Worm (Caenorhabditis elegans): Measurements from ENCODE around the gene K06H7.1.

K06H7.1 gene

DNA sequence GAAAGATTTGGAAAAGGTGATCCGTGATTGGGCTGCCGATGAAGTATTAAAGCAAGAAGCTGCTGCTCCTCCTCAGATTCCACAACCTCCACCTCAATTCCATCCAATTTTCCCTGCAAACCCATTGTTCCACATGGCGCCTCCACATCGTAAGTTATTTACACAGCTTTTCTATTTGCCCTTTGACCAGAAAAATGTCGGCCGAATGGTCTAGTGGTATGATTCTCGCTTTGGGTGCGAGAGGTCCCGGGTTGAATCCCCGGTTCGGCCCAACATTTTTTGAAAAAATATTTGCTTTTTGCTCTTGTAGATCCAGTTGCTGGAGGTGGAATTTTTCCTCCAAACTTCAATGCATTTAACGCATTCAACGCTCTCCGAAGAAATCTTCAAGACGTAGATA is 29.9 kb upstream of the K06H7.1 start (continued):
- TF ChIP-seq elt-2 (tag; optimal IDR thresholded peaks at IDR 0.05) (no peak), hlh-4 (tag; optimal IDR thresholded peaks at IDR 0.05) (no peak), ceh-8 (GFP tag; optimal IDR thresholded peaks at IDR 0.05) (no peak), lin-39 (tag; optimal IDR thresholded peaks at IDR 0.05) (no peak), aly-2 (tag; optimal IDR thresholded peaks at IDR 0.05) (no peak), ztf-4 (tag; optimal IDR thresholded peaks at IDR 0.05) (no peak), mdl-1 (tag; optimal IDR thresholded peaks at IDR 0.05) (no peak), unc-86 (tag; optimal IDR thresholded peaks at IDR 0.05) (no peak), hlh-17 (GFP tag; optimal IDR thresholded peaks at IDR 0.05; ENCODE audit: borderline replicate concordance) (no peak), dpl-1 (GFP tag; optimal IDR thresholded peaks at IDR 0.05) (no peak), efl-1 (optimal IDR thresholded peaks at IDR 0.05) (peak in 1 of 2 experiments; percentile 15), efl-1 (GFP tag; optimal IDR thresholded peaks at IDR 0.05 in 1 of 2) (no peak), lsy-2 (tag; optimal IDR thresholded peaks at IDR 0.05) (peak in 1 of 2 experiments; percentile 12), nhr-71 (tag; optimal IDR thresholded peaks at IDR 0.05) (no peak), unc-30 (tag; optimal IDR thresholded peaks at IDR 0.05) (no peak)

DNA sequence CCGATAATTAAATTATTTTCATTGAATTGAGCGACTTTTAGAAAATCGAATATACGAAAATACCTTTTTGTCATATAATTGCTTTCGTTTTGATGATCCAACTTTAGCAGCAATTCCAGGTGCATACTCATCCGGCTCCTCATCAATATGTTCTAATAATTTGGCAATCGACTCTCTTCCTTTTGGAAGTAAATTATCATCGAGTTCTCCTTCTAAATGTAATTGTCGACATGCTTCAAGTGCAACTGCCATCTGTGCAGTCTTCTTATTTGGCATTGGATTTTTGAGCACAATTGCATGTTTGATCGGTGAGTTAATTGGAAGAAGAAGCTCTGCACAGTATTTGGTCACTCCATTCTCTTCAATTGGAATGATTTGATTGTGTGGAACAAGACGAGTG is 21.9 kb upstream of the K06H7.1 start:
- TF ChIP-seq F16B12.6 (tag; optimal IDR thresholded peaks at IDR 0.05), result no peak
- TF ChIP-seq pqm-1 (tag; optimal IDR thresholded peaks at IDR 0.05), result no peak
- TF ChIP-seq ama-1 (optimal IDR thresholded peaks at IDR 0.05), result no peak
- no peak for TF ChIP-seq rnt-1 (tag; optimal IDR thresholded peaks at IDR 0.05)
- no peak for TF ChIP-seq hpl-2 (GFP tag; optimal IDR thresholded peaks at IDR 0.05)
- no peak for TF ChIP-seq sup-37 (GFP tag; optimal IDR thresholded peaks at IDR 0.05)
- TF ChIP-seq snpc-4 (tag; optimal IDR thresholded peaks at IDR 0.05), result no peak
- no peak for TF ChIP-seq fkh-10 (GFP tag; optimal IDR thresholded peaks at IDR 0.05)
- no peak for TF ChIP-seq vab-15 (tag; optimal IDR thresholded peaks at IDR 0.05)
- no peak for TF ChIP-seq unc-98 (GFP tag; IDR thresholded peaks at IDR 0.05)
- TF ChIP-seq dsc-1 (tag; optimal IDR thresholded peaks at IDR 0.05), result no peak
- TF ChIP-seq grh-1 (GFP tag; IDR thresholded peaks at IDR 0.05), result no peak
- no peak for TF ChIP-seq isw-1 (GFP tag; IDR thresholded peaks at IDR 0.05)
- TF ChIP-seq C16A3.4 (tag; optimal IDR thresholded peaks at IDR 0.05), result no peak
- TF ChIP-seq nhr-47 (tag; optimal IDR thresholded peaks at IDR 0.05), result no peak
- TF ChIP-seq nhr-71 (tag; optimal IDR thresholded peaks at IDR 0.05), result no peak
- no peak for TF ChIP-seq unc-86 (tag; optimal IDR thresholded peaks at IDR 0.05)

DNA sequence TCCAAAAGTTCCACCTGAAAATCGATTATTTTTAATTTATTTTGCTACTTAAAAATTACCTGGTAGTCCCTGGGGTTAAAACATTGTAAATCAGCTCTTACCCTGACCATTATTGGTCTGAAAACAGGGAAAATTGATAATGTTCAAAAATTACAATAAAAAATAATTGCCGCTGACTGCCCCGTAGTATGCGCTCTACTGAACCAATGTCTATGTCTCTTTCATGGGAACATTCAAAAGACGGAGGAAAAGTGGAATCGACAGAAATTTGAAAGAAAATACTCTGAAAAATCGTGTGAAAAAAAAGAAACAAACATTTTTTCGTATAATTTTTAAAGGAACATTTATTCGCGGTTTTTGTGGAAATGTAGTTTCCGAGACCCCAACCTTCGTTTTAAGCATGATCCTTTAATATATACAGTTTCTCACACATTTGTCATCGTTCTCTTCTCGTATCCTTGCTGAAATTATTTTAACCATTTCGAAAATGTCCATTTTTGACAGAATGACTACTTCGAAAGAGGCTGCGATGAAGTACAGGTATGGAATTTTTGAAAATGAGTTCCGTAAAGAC is 18.9 kb upstream of the K06H7.1 start, which contains the start of the genes dcr-1 and apc-2:
dcr-1 (minus strand) TSS at position 117 of the 574 bp plus-strand sequence.
apc-2 (plus strand) TSS at position 465 of the 574 bp plus-strand sequence.
- TF ChIP-seq unc-30 (tag; optimal IDR thresholded peaks at IDR 0.05), result no peak
- peak; percentile 22 to 36 for TF ChIP-seq efl-1 (optimal IDR thresholded peaks at IDR 0.05)
- peak; percentile 26 to 89 for TF ChIP-seq efl-1 (GFP tag; optimal IDR thresholded peaks at IDR 0.05 in 1 of 2)
- peak in 1 of 3 experiments; percentile 60 for TF ChIP-seq dpl-1 (GFP tag; optimal IDR thresholded peaks at IDR 0.05)
- peak in 1 of 2 experiments; percentile 56 for TF ChIP-seq lin-35 (GFP tag; optimal IDR thresholded peaks at IDR 0.05)
- no peak for TF ChIP-seq snu-23 (GFP tag; optimal IDR thresholded peaks at IDR 0.05)
- TF ChIP-seq nhr-85 (tag), result peak; percentile 3
- peak in 1 of 2 experiments; percentile 41 for TF ChIP-seq lsy-2 (tag; optimal IDR thresholded peaks at IDR 0.05)

DNA sequence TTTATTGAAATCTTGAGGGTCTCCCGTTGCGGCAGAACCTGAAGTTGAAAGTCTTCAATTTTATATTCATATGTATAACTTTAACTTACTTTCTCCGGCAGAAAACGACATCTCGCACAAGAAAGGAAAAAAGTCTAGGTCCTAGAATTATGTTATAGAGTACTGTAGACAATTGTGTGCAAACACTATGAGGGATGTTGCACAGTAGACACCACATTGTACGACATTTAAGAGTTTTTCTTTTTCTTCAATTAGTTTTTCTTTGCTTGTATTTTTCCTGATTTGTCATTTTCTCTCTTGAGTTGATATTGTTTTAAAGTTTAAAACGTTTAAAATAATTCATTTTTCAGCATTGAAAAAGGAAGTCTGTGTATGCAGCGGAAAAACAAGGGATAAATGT is 13.8 kb upstream of the K06H7.1 start, which contains the start of the genes K06H7.7 and grp-1:
K06H7.7 (minus strand) TSS at position 121 of the 400 bp plus-strand sequence.
grp-1 (plus strand) TSS at position 351 of the 400 bp plus-strand sequence.
- TF ChIP-seq grh-1 (GFP tag; IDR thresholded peaks at IDR 0.05) (no peak), ceh-63 (GFP tag; optimal IDR thresholded peaks at IDR 0.05) (no peak), hlh-17 (GFP tag; optimal IDR thresholded peaks at IDR 0.05; ENCODE audit: borderline replicate concordance) (no peak), nhr-85 (tag) (peak; percentile 78), sox-4 (tag; optimal IDR thresholded peaks at IDR 0.05) (no peak), pax-3 (tag; optimal IDR thresholded peaks at IDR 0.05) (no peak), sptf-1 (tag; optimal IDR thresholded peaks at IDR 0.05) (no peak), egl-13 (tag; optimal IDR thresholded peaks at IDR 0.05) (no peak), C34B4.2 (tag; optimal IDR thresholded peaks at IDR 0.05) (no peak), Y116A8C.19 (tag; optimal IDR thresholded peaks at IDR 0.05; ENCODE audit: borderline replicate concordance) (no peak), zag-1 (tag; optimal IDR thresholded peaks at IDR 0.05) (no peak), unc-62 (GFP tag; optimal IDR thresholded peaks at IDR 0.05) (no peak), zip-4 (GFP tag; optimal IDR thresholded peaks at IDR 0.05) (peak; percentile 27), ama-1 (optimal IDR thresholded peaks at IDR 0.05) (no peak), mef-2 (tag; optimal IDR thresholded peaks at IDR 0.05) (no peak), nhr-28 (tag; optimal IDR thresholded peaks at IDR 0.05) (no peak), snu-23 (GFP tag; optimal IDR thresholded peaks at IDR 0.05) (peak; percentile 77), mab-9 (GFP tag; IDR thresholded peaks at IDR 0.05) (no peak), dsc-1 (tag; optimal IDR thresholded peaks at IDR 0.05) (peak; percentile 44), fkh-4 (tag; optimal IDR thresholded peaks at IDR 0.05; ENCODE audit: borderline replicate concordance) (no peak), rnt-1 (tag; optimal IDR thresholded peaks at IDR 0.05) (peak; percentile 53)

All from whole organism, L1 larva.